Fruit fly (Drosophila melanogaster) whole organism, adult: Measurements from ENCODE around the gene CheA7a.

Experiments
- CG5204 ChIP-seq: fragments of 200-800 bp; sonication (Bioruptor generic); optimal IDR thresholded peaks from 2 replicates; lab custom pipeline; 2016; ENCODE audit warnings: missing biosample characterization, missing genetic modification characterization
- CG7045 ChIP-seq: fragments of 200-800 bp; sonication (Bioruptor generic); optimal IDR thresholded peaks from 2 replicates; lab custom pipeline; 2017; ENCODE audit warnings: missing biosample characterization, mild to moderate bottlenecking, missing genetic modification characterization
- CG7101 ChIP-seq: fragments of 200-800 bp; sonication (Bioruptor generic); optimal IDR thresholded peaks from 2 replicates; lab custom pipeline; 2018; ENCODE audit warnings: missing biosample characterization, mild to moderate bottlenecking, missing genetic modification characterization, moderate library complexity
- cnc ChIP-seq, 2 experiments: fragments of >200 bp; optimal IDR thresholded peaks; 2 replicates each; lab custom pipeline; 2017
- kay ChIP-seq: fragments of 200-800 bp; sonication (Bioruptor generic); peaks from one replicate; lab custom pipeline; 2016; ENCODE audit warnings: missing biosample characterization, missing genetic modification characterization, borderline replicate concordance
- tj ChIP-seq: fragments of 200-800 bp; sonication (Bioruptor generic); optimal IDR thresholded peaks from 3 replicates; lab custom pipeline; 2017; ENCODE audit warnings: missing biosample characterization, mild to moderate bottlenecking, missing genetic modification characterization, moderate library complexity
- toe ChIP-seq: fragments of 200-800 bp; sonication (Bioruptor generic); optimal IDR thresholded peaks from 2 replicates; lab custom pipeline; 2016; ENCODE audit warnings: missing biosample characterization, missing genetic modification characterization

DNA sequence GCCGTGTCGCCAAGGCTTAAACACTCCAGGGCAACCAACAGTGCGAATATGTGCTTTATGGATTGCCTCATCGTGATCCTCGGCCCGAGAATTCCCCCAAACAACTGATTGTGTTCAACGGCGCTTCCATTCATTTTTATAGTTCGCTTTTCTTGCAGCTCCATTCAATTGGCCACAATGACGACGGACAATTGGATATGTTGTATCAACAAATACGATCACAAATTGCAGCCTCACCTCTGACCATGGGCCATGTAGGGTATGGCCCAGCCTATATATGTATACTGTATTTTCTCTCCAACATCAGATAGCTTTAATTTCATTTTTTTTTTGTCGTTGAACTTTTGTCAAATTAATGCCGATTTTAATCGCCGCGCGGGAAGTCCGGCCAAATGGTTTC, 46.8 kb downstream of the CheA7a start, which contains the start of gene CG15036:
- TF ChIP-seq tj: no peak
- TF ChIP-seq toe (GFP tag; lab: Kevin White, UChicago): no peak
- TF ChIP-seq CG5204 (GFP tag; lab: Kevin White, UChicago): no peak
- TF ChIP-seq cnc (optimal IDR thresholded peaks at IDR 0.05; lab: Kevin White, UChicago): no peak
- TF ChIP-seq kay (GFP tag; lab: Kevin White, UChicago): no peak
- no peak for TF ChIP-seq CG7045
- TF ChIP-seq CG7101: no peak
